Fruit fly (Drosophila melanogaster): ENCODE results near the gene UGP.
A peak's percentile ranks its signal among the peaks of the same experiment; 100 is the strongest.

- TF ChIP-seq tj (GFP tag; optimal IDR thresholded peaks at IDR 0.05) (peak; percentile 7), toe (GFP tag; optimal IDR thresholded peaks at IDR 0.05) (no peak), pad (GFP tag; optimal IDR thresholded peaks at IDR 0.05) (peak; percentile 59), CG7045 (GFP tag; optimal IDR thresholded peaks at IDR 0.05) (peak; percentile 32), cic (GFP tag; optimal IDR thresholded peaks at IDR 0.05) (peak; percentile 98), kay (GFP tag; ENCODE audit: borderline replicate concordance) (peak; percentile 85), Mnt (GFP tag; optimal IDR thresholded peaks at IDR 0.05) (peak; percentile 11), CG7101 (tag; optimal IDR thresholded peaks at IDR 0.05) (peak; percentile 1), CG33017 (tag; optimal IDR thresholded peaks at IDR 0.05) (peak; percentile 38), cnc (optimal IDR thresholded peaks at IDR 0.05) (peak in 1 of 2 experiments; percentile 52)
Measured at dm6 chr3L:9335711-9336110, 23.0 kb downstream of the UGP start.
